Fruit fly (Drosophila melanogaster) Kc167 (cell line): ENCODE results near the gene AdoR.

Source experiments
- Sin3A ChIP-seq: fragments of >200 bp; optimal IDR thresholded peaks from 2 replicates; lab custom pipeline; 2018; ENCODE audit warnings: missing external identifiers
- h ChIP-seq: fragments of >200 bp; optimal IDR thresholded peaks from 3 replicates; lab custom pipeline; 2018; ENCODE audit warnings: missing external identifiers
- insv ChIP-seq: fragments of >200 bp; optimal IDR thresholded peaks from 3 replicates; lab custom pipeline; 2018; ENCODE audit warnings: missing external identifiers

DNA sequence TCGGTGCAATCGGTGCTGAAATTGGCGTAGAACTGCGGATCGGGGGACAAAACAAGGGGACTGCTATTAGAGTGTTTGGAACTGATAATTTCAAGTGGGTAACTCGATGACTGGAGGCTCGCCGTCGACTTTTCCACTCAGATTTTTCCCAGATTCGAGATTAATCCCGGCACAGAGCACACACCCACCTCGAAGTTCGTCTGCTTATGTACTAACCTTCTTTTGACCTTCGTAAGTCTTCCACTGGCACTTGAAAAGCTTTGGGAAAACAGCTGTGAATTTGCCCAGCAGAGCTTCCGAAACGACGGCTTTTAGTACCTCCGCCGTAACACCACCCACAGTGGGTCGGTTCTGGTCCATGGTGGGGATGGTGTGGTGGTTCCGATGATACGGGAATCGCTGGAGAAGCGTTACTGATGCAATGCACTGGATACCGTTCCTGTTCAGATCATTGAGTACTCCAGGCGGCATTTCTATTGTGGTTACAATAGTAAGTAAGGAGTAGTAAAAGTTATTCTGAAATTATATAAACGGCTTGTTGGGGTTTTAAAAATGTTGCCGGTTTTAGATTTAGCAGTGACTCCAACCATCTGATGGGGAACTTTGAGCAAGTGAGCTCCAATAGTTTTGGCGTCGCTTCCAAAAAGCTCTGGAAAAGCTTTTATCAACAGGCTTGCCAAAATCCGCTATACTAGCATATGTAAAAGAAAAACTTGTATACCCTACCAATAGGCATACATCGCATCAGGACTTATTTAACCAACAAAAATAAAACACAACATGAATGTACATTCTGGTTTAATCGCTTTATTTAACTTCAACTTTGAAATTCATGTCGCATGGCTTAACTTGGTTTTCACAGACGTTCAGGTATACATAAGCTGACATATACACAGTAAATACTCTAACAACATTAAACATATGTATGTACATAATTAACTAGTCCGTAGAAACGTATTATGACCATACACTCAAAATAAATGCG lies 15.1 kb downstream of the AdoR start, which contains the start of gene Tpi:
- TF ChIP-seq h (no peak), Sin3A (no peak), insv (lab: Kevin White, UChicago) (no peak)
